Fruit fly (Drosophila melanogaster) whole organism, pupa: Measurements from ENCODE around the gene CG3008.

Source experiments
- CG15710 ChIP-seq: fragments of 200-800 bp; sonication (Bioruptor generic); optimal IDR thresholded peaks from 2 replicates; lab custom pipeline; 2018; ENCODE audit warnings: missing biosample characterization, mild to moderate bottlenecking, missing genetic modification characterization, moderate library complexity
- CG8301 ChIP-seq: fragments of 200-800 bp; sonication (Bioruptor generic); optimal IDR thresholded peaks from 2 replicates; lab custom pipeline; 2018; ENCODE audit warnings: missing biosample characterization, mild to moderate bottlenecking, missing genetic modification characterization

dm6 chr2L:4850356-4850755 is 32.7 kb upstream of the CG3008 start, which contains the start of the genes mRpS2 and Mon1:
- peak; percentile 94 for TF ChIP-seq CG15710 (tag; lab: Kevin White, UChicago)
- TF ChIP-seq CG8301 (tag; lab: Kevin White, UChicago): peak; percentile 90
